Fruit fly (Drosophila melanogaster): ENCODE results near the gene pkm.

Gene pkm

DNA sequence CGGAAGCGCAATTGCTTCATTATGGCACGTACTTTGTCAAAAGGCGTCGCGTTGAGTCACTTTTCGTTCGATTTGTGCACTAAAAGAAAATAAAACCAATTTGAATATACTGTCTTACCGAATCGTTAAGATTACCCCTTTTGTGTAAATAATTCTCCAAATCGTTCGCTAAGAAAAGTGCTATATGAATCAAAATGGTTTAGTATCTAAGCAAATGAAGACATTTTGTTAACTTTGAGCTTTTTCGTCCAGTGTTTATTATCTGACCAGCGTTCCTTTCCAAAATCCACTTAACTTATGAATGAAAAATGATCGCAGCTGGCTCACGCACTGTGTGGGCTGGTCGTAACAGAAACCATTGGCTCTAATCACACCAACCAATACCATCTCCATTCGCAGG lies 33.9 kb downstream of the pkm start (continued):
- TF ChIP-seq CG6175 (GFP tag; IDR thresholded peaks at IDR 0.05) (no peak), mam (GFP tag; optimal IDR thresholded peaks at IDR 0.05) (peak; percentile 35), CG1647 (GFP tag; optimal IDR thresholded peaks at IDR 0.05) (no peak), Hr78 (GFP tag; optimal IDR thresholded peaks at IDR 0.05) (no peak), CG18262 (tag; optimal IDR thresholded peaks at IDR 0.05) (no peak), Asciz (GFP tag; optimal IDR thresholded peaks at IDR 0.05) (no peak), Taf1 (GFP tag; IDR thresholded peaks at IDR 0.05) (no peak), gem (tag; optimal IDR thresholded peaks at IDR 0.05) (peak; percentile 52), Doc3 (GFP tag; IDR thresholded peaks at IDR 0.05; ENCODE audit: partially characterized antibody) (no peak), en (GFP tag; optimal IDR thresholded peaks at IDR 0.05) (peak; percentile 8), Pdp1 (GFP tag; optimal IDR thresholded peaks at IDR 0.05) (peak; percentile 10 to 24), CG1792 (GFP tag; optimal IDR thresholded peaks at IDR 0.05) (no peak), CG3163 (GFP tag; optimal IDR thresholded peaks at IDR 0.05) (no peak), pho (GFP tag; optimal IDR thresholded peaks at IDR 0.05) (no peak), knrl (GFP tag; IDR thresholded peaks at IDR 0.05; ENCODE audit: partially characterized antibody) (no peak), Nf-YC (tag; optimal IDR thresholded peaks at IDR 0.05) (no peak), CG10267 (tag; optimal IDR thresholded peaks at IDR 0.05) (no peak), Xbp1 (GFP tag; optimal IDR thresholded peaks at IDR 0.05) (no peak), CG9437 (GFP tag; optimal IDR thresholded peaks at IDR 0.05) (no peak), Nf-YB (GFP tag; optimal IDR thresholded peaks at IDR 0.05) (no peak), seq (GFP tag; IDR thresholded peaks at IDR 0.05) (no peak), Ets65A (GFP tag) (no peak), CG9817 (tag; optimal IDR thresholded peaks at IDR 0.05) (peak; percentile 20), CG8478 (optimal IDR thresholded peaks at IDR 0.05) (no peak), Chrac-16 (GFP tag; optimal IDR thresholded peaks at IDR 0.05) (no peak), slp2 (GFP tag; optimal IDR thresholded peaks at IDR 0.05) (no peak), cwo (GFP tag; optimal IDR thresholded peaks at IDR 0.05) (no peak), fd102C (GFP tag; optimal IDR thresholded peaks at IDR 0.05) (no peak), fu2 (GFP tag; optimal IDR thresholded peaks at IDR 0.05) (no peak), CG18599 (GFP tag; optimal IDR thresholded peaks at IDR 0.05) (peak; percentile 28), aop (GFP tag; IDR thresholded peaks at IDR 0.05) (no peak), tna (GFP tag; IDR thresholded peaks at IDR 0.05; ENCODE audit: partially characterized antibody) (no peak), ken (GFP tag; IDR thresholded peaks at IDR 0.05) (no peak), sd (tag; optimal IDR thresholded peaks at IDR 0.05) (no peak), CG15479 (GFP tag; optimal IDR thresholded peaks at IDR 0.05) (no peak), Aef1 (GFP tag; IDR thresholded peaks at IDR 0.05) (no peak), CG5180 (GFP tag; optimal IDR thresholded peaks at IDR 0.05) (no peak), CG11398 (GFP tag; optimal IDR thresholded peaks at IDR 0.05) (no peak), CG17328 (GFP tag; IDR thresholded peaks at IDR 0.05) (no peak), pb (GFP tag; optimal IDR thresholded peaks at IDR 0.05) (no peak), CG7839 (tag; optimal IDR thresholded peaks at IDR 0.05) (peak; percentile 33), Hand (GFP tag; optimal IDR thresholded peaks at IDR 0.05) (no peak), H2.0 (GFP tag; IDR thresholded peaks at IDR 0.05) (no peak), Awh (GFP tag; IDR thresholded peaks at IDR 0.05) (no peak), mirr (GFP tag; optimal IDR thresholded peaks at IDR 0.05) (no peak), sim (GFP tag; IDR thresholded peaks at IDR 0.05) (no peak), Dbx (GFP tag; IDR thresholded peaks at IDR 0.05) (no peak), salm (tag; optimal IDR thresholded peaks at IDR 0.05) (no peak), ro (GFP tag; IDR thresholded peaks at IDR 0.05) (no peak), CG17385 (GFP tag; optimal IDR thresholded peaks at IDR 0.05) (peak; percentile 5), CG11247 (GFP tag; IDR thresholded peaks at IDR 0.05) (no peak), CG2120 (GFP tag; optimal IDR thresholded peaks at IDR 0.05) (peak; percentile 66)
